Worm (Caenorhabditis elegans): ENCODE measurements around the gene F28F9.2.

Gene F28F9.2

ce11 chrIV:3856190-3856589 lies 16.7 kb downstream of the F28F9.2 start:
- no peak for TF ChIP-seq scrt-1 (GFP tag; IDR thresholded peaks at IDR 0.05)
- no peak for TF ChIP-seq tbx-37 (GFP tag; conservative IDR thresholded peaks at IDR 0.05)
- peak; percentile 15 for TF ChIP-seq hmg-4 (GFP tag; optimal IDR thresholded peaks at IDR 0.05)
- TF ChIP-seq pes-1 (GFP tag; IDR thresholded peaks at IDR 0.05) = 0 out of 2 replicates have a peak, but pooled peaks have one; percentile 18

- TF ChIP-seq ceh-36 (tag; optimal IDR thresholded peaks at IDR 0.05) = no peak
- no peak for TF ChIP-seq pes-1 (GFP tag; IDR thresholded peaks at IDR 0.05)
- no peak for TF ChIP-seq ceh-13 (GFP tag; optimal IDR thresholded peaks at IDR 0.05)
- no peak for TF ChIP-seq tra-4 (tag; optimal IDR thresholded peaks at IDR 0.05)
- no peak for TF ChIP-seq scrt-1 (GFP tag; IDR thresholded peaks at IDR 0.05)
- no peak for TF ChIP-seq sea-1 (GFP tag; conservative IDR thresholded peaks at IDR 0.05)
- TF ChIP-seq tbx-37 (GFP tag; conservative IDR thresholded peaks at IDR 0.05) = no peak
- TF ChIP-seq flt-1 (GFP tag; IDR thresholded peaks at IDR 0.05) = no peak
- TF ChIP-seq B0310.2 (tag; optimal IDR thresholded peaks at IDR 0.05) = no peak
- no peak for TF ChIP-seq aly-1 (tag; optimal IDR thresholded peaks at IDR 0.05)
- TF ChIP-seq ets-7 (tag; optimal IDR thresholded peaks at IDR 0.05) = no peak
- no peak for TF ChIP-seq ama-1 (optimal IDR thresholded peaks at IDR 0.05)
- TF ChIP-seq hmbx-1 (tag; optimal IDR thresholded peaks at IDR 0.05) = no peak
- TF ChIP-seq hmg-4 (GFP tag; optimal IDR thresholded peaks at IDR 0.05) = no peak
Observed at ce11 chrIV:3857999-3858552, 18.6 kb downstream of the F28F9.2 start.

- TF ChIP-seq ceh-13 (GFP tag; optimal IDR thresholded peaks at IDR 0.05) (no peak), aly-1 (tag; optimal IDR thresholded peaks at IDR 0.05) (no peak), scrt-1 (GFP tag; IDR thresholded peaks at IDR 0.05) (no peak), ceh-36 (tag; optimal IDR thresholded peaks at IDR 0.05) (no peak), B0310.2 (tag; optimal IDR thresholded peaks at IDR 0.05) (no peak), flt-1 (GFP tag; IDR thresholded peaks at IDR 0.05) (no peak), hmbx-1 (tag; optimal IDR thresholded peaks at IDR 0.05) (no peak), tbx-11 (GFP tag; IDR thresholded peaks at IDR 0.05) (no peak), tbx-37 (GFP tag; conservative IDR thresholded peaks at IDR 0.05) (no peak), tra-4 (tag; optimal IDR thresholded peaks at IDR 0.05) (no peak), F13C5.2 (tag; optimal IDR thresholded peaks at IDR 0.05) (no peak), ets-7 (tag; optimal IDR thresholded peaks at IDR 0.05) (no peak), hmg-4 (GFP tag; optimal IDR thresholded peaks at IDR 0.05) (no peak), pes-1 (GFP tag; IDR thresholded peaks at IDR 0.05) (no peak), hnd-1 (tag; optimal IDR thresholded peaks at IDR 0.05) (no peak), sea-1 (GFP tag; conservative IDR thresholded peaks at IDR 0.05) (no peak), ama-1 (optimal IDR thresholded peaks at IDR 0.05) (no peak)
Observed at ce11 chrIV:3859552-3859951, 20.0 kb downstream of the F28F9.2 start.

- TF ChIP-seq B0310.2 (tag; optimal IDR thresholded peaks at IDR 0.05) = no peak
- no peak for TF ChIP-seq tbx-37 (GFP tag; conservative IDR thresholded peaks at IDR 0.05)
- no peak for TF ChIP-seq hmg-4 (GFP tag; optimal IDR thresholded peaks at IDR 0.05)
- no peak for TF ChIP-seq tra-4 (tag; optimal IDR thresholded peaks at IDR 0.05)
- no peak for TF ChIP-seq scrt-1 (GFP tag; IDR thresholded peaks at IDR 0.05)
Observed at ce11 chrIV:3860419-3860818, 20.9 kb downstream of the F28F9.2 start.

ce11 chrIV:3862948-3863347 lies 23.4 kb downstream of the F28F9.2 start:
- TF ChIP-seq aly-1 (tag; optimal IDR thresholded peaks at IDR 0.05) (no peak), hnd-1 (tag; optimal IDR thresholded peaks at IDR 0.05) (no peak), hmbx-1 (tag; optimal IDR thresholded peaks at IDR 0.05) (no peak), hmg-4 (GFP tag; optimal IDR thresholded peaks at IDR 0.05) (no peak), pes-1 (GFP tag; IDR thresholded peaks at IDR 0.05) (no peak), tbx-37 (GFP tag; conservative IDR thresholded peaks at IDR 0.05) (no peak), B0310.2 (tag; optimal IDR thresholded peaks at IDR 0.05) (no peak)

- no peak for TF ChIP-seq F13C5.2 (tag; optimal IDR thresholded peaks at IDR 0.05)
- TF ChIP-seq pes-1 (GFP tag; IDR thresholded peaks at IDR 0.05) = no peak
- TF ChIP-seq ceh-36 (tag; optimal IDR thresholded peaks at IDR 0.05) = no peak
- TF ChIP-seq hnd-1 (tag; optimal IDR thresholded peaks at IDR 0.05) = no peak
Observed at ce11 chrIV:3864944-3865343, 25.4 kb downstream of the F28F9.2 start, which contains the start of gene aat-8. Gene aat-8, minus strand, starts transcription at chrIV:3865044.

ce11 chrIV:3866018-3866417 lies 26.5 kb downstream of the F28F9.2 start:
- TF ChIP-seq hmbx-1 (tag; optimal IDR thresholded peaks at IDR 0.05) = no peak
- no peak for TF ChIP-seq tbx-11 (GFP tag; IDR thresholded peaks at IDR 0.05)
- no peak for TF ChIP-seq hmg-4 (GFP tag; optimal IDR thresholded peaks at IDR 0.05)
- no peak for TF ChIP-seq ets-7 (tag; optimal IDR thresholded peaks at IDR 0.05)
- TF ChIP-seq tra-4 (tag; optimal IDR thresholded peaks at IDR 0.05) = no peak
- TF ChIP-seq ceh-36 (tag; optimal IDR thresholded peaks at IDR 0.05) = no peak
- no peak for TF ChIP-seq flt-1 (GFP tag; IDR thresholded peaks at IDR 0.05)
- no peak for TF ChIP-seq tbx-37 (GFP tag; conservative IDR thresholded peaks at IDR 0.05)
- TF ChIP-seq ama-1 (optimal IDR thresholded peaks at IDR 0.05) = no peak
- no peak for TF ChIP-seq pes-1 (GFP tag; IDR thresholded peaks at IDR 0.05)
- TF ChIP-seq aly-1 (tag; optimal IDR thresholded peaks at IDR 0.05) = no peak
- TF ChIP-seq ceh-13 (GFP tag; optimal IDR thresholded peaks at IDR 0.05) = no peak
- TF ChIP-seq B0310.2 (tag; optimal IDR thresholded peaks at IDR 0.05) = no peak
- no peak for TF ChIP-seq F13C5.2 (tag; optimal IDR thresholded peaks at IDR 0.05)
- TF ChIP-seq hnd-1 (tag; optimal IDR thresholded peaks at IDR 0.05) = no peak

ce11 chrIV:3867252-3867651 lies 27.7 kb downstream of the F28F9.2 start, which contains the start of gene F37C4.4:
Gene F37C4.4, plus strand, starts transcription at chrIV:3867309.
- TF ChIP-seq ceh-13 (GFP tag; optimal IDR thresholded peaks at IDR 0.05) = no peak
- no peak for TF ChIP-seq aly-1 (tag; optimal IDR thresholded peaks at IDR 0.05)
- no peak for TF ChIP-seq hmbx-1 (tag; optimal IDR thresholded peaks at IDR 0.05)
- TF ChIP-seq hnd-1 (tag; optimal IDR thresholded peaks at IDR 0.05) = no peak
- TF ChIP-seq tbx-37 (GFP tag; conservative IDR thresholded peaks at IDR 0.05) = no peak
- no peak for TF ChIP-seq ama-1 (optimal IDR thresholded peaks at IDR 0.05)
- TF ChIP-seq pes-1 (GFP tag; IDR thresholded peaks at IDR 0.05) = no peak
- TF ChIP-seq scrt-1 (GFP tag; IDR thresholded peaks at IDR 0.05) = no peak
- no peak for TF ChIP-seq tbx-11 (GFP tag; IDR thresholded peaks at IDR 0.05)
- no peak for TF ChIP-seq sea-1 (GFP tag; conservative IDR thresholded peaks at IDR 0.05)

Measured in whole organism, early embryonic.